Fruit fly (Drosophila melanogaster) whole organism: ENCODE measurements around the gene CG31797.

Experiments
- Dll ChIP-seq: fragments of >200 bp; optimal IDR thresholded peaks from 2 replicates; lab custom pipeline; 2017
- psq ChIP-seq: fragments of >200 bp; optimal IDR thresholded peaks from 2 replicates; lab custom pipeline; 2017
- usp ChIP-seq: fragments of >200 bp; optimal IDR thresholded peaks from 2 replicates; lab custom pipeline; 2017; ENCODE audit warnings: missing biosample characterization, missing genetic modification characterization, mixed read lengths

dm6 chr2L:19254079-19254478, 8.0 kb downstream of the CG31797 start:
- no peak for TF ChIP-seq psq (lab: Kevin White, UChicago)
- TF ChIP-seq Dll, result no peak
- no peak for TF ChIP-seq usp (GFP tag; lab: Kevin White, UChicago)
